Worm (Caenorhabditis elegans) whole organism, L2 larva: ENCODE measurements around the gene R151.2.

ENCODE experiments used
- ama-1 ChIP-seq: fragments of 150-350 bp; optimal IDR thresholded peaks from 2 replicates; lab custom pipeline; 2018; ENCODE audit warnings: inconsistent platforms
- blmp-1 ChIP-seq: sonication (generic microtip); optimal IDR thresholded peaks from 2 replicates; lab custom pipeline; 2017; ENCODE audit warnings: missing genetic modification characterization, mild to moderate bottlenecking, missing compliant biosample characterization, antibody characterized with exemption, moderate library complexity; ENCODE audit not compliant: insufficient read depth
- lin-11 ChIP-seq: fragments of 150-350 bp; sonication (generic microtip); optimal IDR thresholded peaks from 2 replicates; lab custom pipeline; 2014; ENCODE audit warnings: missing biosample characterization, missing genetic modification characterization, inconsistent platforms, mixed read lengths
- nhr-12 ChIP-seq: fragments of 150-350 bp; optimal IDR thresholded peaks from 2 replicates; lab custom pipeline; 2014; ENCODE audit warnings: missing biosample characterization, missing genetic modification characterization
- nhr-237 ChIP-seq: fragments of 150-350 bp; optimal IDR thresholded peaks from 2 replicates; lab custom pipeline; 2014; ENCODE audit warnings: missing biosample characterization, missing genetic modification characterization
- skn-1 ChIP-seq: sonication (generic microtip); optimal IDR thresholded peaks from 2 replicates; lab custom pipeline; 2017; ENCODE audit warnings: missing biosample characterization, missing genetic modification characterization
- unc-62 ChIP-seq: fragments of 150-350 bp; optimal IDR thresholded peaks from 2 replicates; lab custom pipeline; 2014; ENCODE audit warnings: missing biosample characterization, missing genetic modification reagents, missing genetic modification characterization
- ztf-11 ChIP-seq: sonication (generic microtip); optimal IDR thresholded peaks from 2 replicates; lab custom pipeline; 2017; ENCODE audit warnings: missing biosample characterization, missing genetic modification characterization

DNA sequence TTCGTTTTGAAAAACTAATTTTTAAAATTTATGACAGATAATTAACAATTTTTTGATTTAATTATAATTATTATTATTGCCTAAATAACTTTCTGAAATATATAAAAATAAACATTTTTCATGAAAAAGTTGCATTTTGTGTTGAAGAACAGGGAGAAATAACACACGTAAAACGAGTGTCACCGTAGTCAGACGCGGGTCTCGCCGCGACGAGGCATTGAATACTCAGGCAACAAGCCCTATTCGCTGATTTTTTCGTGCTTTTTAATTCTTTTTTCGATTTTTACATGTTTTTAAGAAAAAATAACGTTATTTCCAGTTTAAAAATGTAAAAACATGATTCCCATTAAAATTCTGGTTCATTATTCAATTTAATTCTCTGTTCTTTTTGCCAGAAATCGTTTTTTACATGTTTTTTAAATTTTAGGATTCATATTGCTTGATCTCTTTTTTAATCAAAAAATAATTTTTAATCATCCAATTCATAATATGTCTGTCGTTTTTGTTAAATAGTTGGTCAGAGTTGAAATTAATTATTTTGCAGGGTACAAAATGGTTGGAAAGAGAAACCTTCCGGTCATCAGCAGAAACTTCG lies 1.8 kb upstream of the R151.2 start, which contains the start of gene rpl-6:
- TF ChIP-seq ztf-11 (no peak), nhr-12 (no peak), unc-62 (GFP tag; lab: Kevin White, UChicago) (no peak), blmp-1 (peak; percentile 72), nhr-237 (tag; lab: Kevin White, UChicago) (no peak), skn-1 (tag; lab: Kevin White, UChicago) (peak; percentile 5), lin-11 (tag; lab: Kevin White, UChicago) (peak; percentile 94), ama-1 (lab: Kevin White, UChicago) (peak; percentile 41)
